Fruit fly (Drosophila melanogaster) whole organism, adult: Measurements from ENCODE around the gene Taf13.

ENCODE experiments used
- CG11617 ChIP-seq: fragments of 200-800 bp; sonication (Bioruptor generic); optimal IDR thresholded peaks from 2 replicates; lab custom pipeline; 2017; ENCODE audit warnings: mild to moderate bottlenecking, missing biosample characterization, missing genetic modification reagents, missing genetic modification characterization
- CG12768 ChIP-seq: fragments of 200-800 bp; sonication (Bioruptor generic); optimal IDR thresholded peaks from 2 replicates; lab custom pipeline; 2017; ENCODE audit warnings: missing biosample characterization, missing genetic modification characterization, mild to moderate bottlenecking, moderate library complexity, missing genetic modification reagents
- CG14711 ChIP-seq: fragments of 200-800 bp; sonication (Bioruptor generic); optimal IDR thresholded peaks from 2 replicates; lab custom pipeline; 2018; ENCODE audit warnings: missing biosample characterization, mild to moderate bottlenecking, missing genetic modification characterization, moderate library complexity
- CG1620 ChIP-seq: fragments of 200-800 bp; sonication (Bioruptor generic); optimal IDR thresholded peaks from 2 replicates; lab custom pipeline; 2016; ENCODE audit warnings: missing biosample characterization, missing genetic modification characterization
- CG33017 ChIP-seq: fragments of 200-800 bp; sonication (Bioruptor generic); optimal IDR thresholded peaks from 2 replicates; lab custom pipeline; 2018; ENCODE audit warnings: missing biosample characterization, mild to moderate bottlenecking, missing genetic modification characterization, moderate library complexity
- CG5204 ChIP-seq: fragments of 200-800 bp; sonication (Bioruptor generic); optimal IDR thresholded peaks from 2 replicates; lab custom pipeline; 2016; ENCODE audit warnings: missing biosample characterization, missing genetic modification characterization
- CG7045 ChIP-seq: fragments of 200-800 bp; sonication (Bioruptor generic); optimal IDR thresholded peaks from 2 replicates; lab custom pipeline; 2017; ENCODE audit warnings: missing biosample characterization, mild to moderate bottlenecking, missing genetic modification characterization
- CG7101 ChIP-seq: fragments of 200-800 bp; sonication (Bioruptor generic); optimal IDR thresholded peaks from 2 replicates; lab custom pipeline; 2018; ENCODE audit warnings: missing biosample characterization, mild to moderate bottlenecking, missing genetic modification characterization, moderate library complexity
- Clk ChIP-seq: fragments of 200-800 bp; sonication (Bioruptor generic); optimal IDR thresholded peaks from 2 replicates; lab custom pipeline; 2017; ENCODE audit warnings: missing biosample characterization, missing genetic modification characterization
- Crg-1 ChIP-seq: fragments of 200-800 bp; sonication (Bioruptor generic); optimal IDR thresholded peaks from 2 replicates; lab custom pipeline; 2016; ENCODE audit warnings: missing biosample characterization, missing genetic modification characterization
- Hr96 ChIP-seq: fragments of 200-800 bp; sonication (Bioruptor generic); optimal IDR thresholded peaks from 2 replicates; lab custom pipeline; 2016; ENCODE audit warnings: missing biosample characterization, missing genetic modification characterization
- Mnt ChIP-seq: fragments of 200-800 bp; sonication (Bioruptor generic); optimal IDR thresholded peaks from 2 replicates; lab custom pipeline; 2016; ENCODE audit warnings: missing biosample characterization, mild to moderate bottlenecking, missing genetic modification characterization
- bab1 ChIP-seq: fragments of 200-800 bp; sonication (Bioruptor generic); optimal IDR thresholded peaks from 3 replicates; lab custom pipeline; 2019; ENCODE audit warnings: missing biosample characterization, mild to moderate bottlenecking, missing genetic modification characterization, moderate library complexity
- cic ChIP-seq: fragments of 200-800 bp; sonication (Bioruptor generic); optimal IDR thresholded peaks from 2 replicates; lab custom pipeline; 2017; ENCODE audit warnings: missing biosample characterization, mild to moderate bottlenecking, missing genetic modification characterization, moderate library complexity
- cnc ChIP-seq, 2 experiments: fragments of >200 bp; optimal IDR thresholded peaks; 2 replicates each; lab custom pipeline; 2017
- kay ChIP-seq: fragments of 200-800 bp; sonication (Bioruptor generic); peaks from one replicate; lab custom pipeline; 2016; ENCODE audit warnings: missing biosample characterization, missing genetic modification characterization, borderline replicate concordance
- ovo ChIP-seq: fragments of 200-800 bp; sonication (Bioruptor generic); optimal IDR thresholded peaks from 2 replicates; lab custom pipeline; 2016; ENCODE audit warnings: missing biosample characterization, missing genetic modification characterization
- pad ChIP-seq: fragments of 200-800 bp; sonication (Bioruptor generic); optimal IDR thresholded peaks from 3 replicates; lab custom pipeline; 2017; ENCODE audit warnings: missing biosample characterization, missing genetic modification characterization, mild to moderate bottlenecking, moderate library complexity, missing genetic modification reagents
- tj ChIP-seq: fragments of 200-800 bp; sonication (Bioruptor generic); optimal IDR thresholded peaks from 3 replicates; lab custom pipeline; 2017; ENCODE audit warnings: missing biosample characterization, mild to moderate bottlenecking, missing genetic modification characterization, moderate library complexity
- toe ChIP-seq: fragments of 200-800 bp; sonication (Bioruptor generic); optimal IDR thresholded peaks from 2 replicates; lab custom pipeline; 2016; ENCODE audit warnings: missing biosample characterization, missing genetic modification characterization

The Taf13 gene

DNA sequence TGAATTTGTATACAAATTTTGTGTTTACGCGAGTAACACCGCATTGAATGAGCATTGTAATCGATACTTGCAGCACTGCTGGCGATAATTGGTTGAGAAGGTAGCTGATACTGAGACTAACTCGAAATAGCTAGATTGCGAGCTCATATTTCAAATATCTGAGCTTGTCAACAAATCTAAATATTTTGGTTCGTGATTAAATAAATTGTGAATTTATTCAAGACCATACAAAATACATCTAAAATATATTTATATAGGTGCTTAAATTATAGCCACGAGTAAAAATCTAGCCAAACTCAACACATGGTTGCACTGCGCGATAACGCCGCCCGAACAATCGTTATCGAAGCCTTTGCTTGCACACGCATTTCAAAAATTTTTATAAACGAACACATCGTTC lies at the start of gene Taf13, which contains the start of gene nesd:
TSS of gene Taf13 (minus strand) at position 56 of the 400 bp plus-strand sequence.
TSS of gene nesd (plus strand) at position 179 of the 400 bp plus-strand sequence.
- TF ChIP-seq kay (GFP tag; lab: Kevin White, UChicago) (no peak), Hr96 (GFP tag; lab: Kevin White, UChicago) (peak; percentile 0), bab1 (GFP tag; lab: Kevin White, UChicago) (peak; percentile 31), CG33017 (peak; percentile 12), cic (GFP tag; lab: Kevin White, UChicago) (peak; percentile 25), CG5204 (GFP tag; lab: Kevin White, UChicago) (peak; percentile 52), CG11617 (GFP tag; lab: Kevin White, UChicago) (peak; percentile 59), Mnt (GFP tag; lab: Kevin White, UChicago) (peak; percentile 71), tj (GFP tag; lab: Kevin White, UChicago) (peak; percentile 57), Crg-1 (GFP tag; lab: Kevin White, UChicago) (peak; percentile 36), cnc (optimal IDR thresholded peaks at IDR 0.05; lab: Kevin White, UChicago) (no peak), CG1620 (peak; percentile 55), Clk (GFP tag; lab: Kevin White, UChicago) (peak; percentile 36), ovo (GFP tag; lab: Kevin White, UChicago) (no peak), CG14711 (tag; lab: Kevin White, UChicago) (peak; percentile 55), toe (GFP tag; lab: Kevin White, UChicago) (peak; percentile 85), CG12768 (GFP tag; lab: Kevin White, UChicago) (no peak), CG7045 (peak; percentile 21), CG7101 (tag; lab: Kevin White, UChicago) (peak; percentile 61), pad (GFP tag; lab: Kevin White, UChicago) (peak; percentile 37)

DNA sequence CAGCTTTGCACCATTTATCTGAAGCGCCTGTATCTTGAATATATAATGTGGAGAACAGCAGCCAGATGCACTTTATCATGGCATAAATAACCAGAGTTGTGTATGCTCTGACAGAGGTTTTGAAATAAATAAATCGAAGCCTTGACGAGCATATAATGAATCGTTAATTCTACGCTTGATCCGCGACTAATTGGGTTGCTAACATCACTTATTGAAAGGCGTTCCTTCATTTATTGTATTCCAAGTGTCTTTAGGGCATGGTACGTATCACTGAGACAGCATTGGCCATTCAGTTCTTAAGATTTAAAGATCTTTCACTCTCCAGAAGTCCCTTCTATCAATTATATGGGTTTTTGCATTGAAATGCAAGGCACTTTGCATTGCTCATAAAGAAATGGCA lies 41.2 kb upstream of the Taf13 start, which contains the start of gene CG10651:
TSS of gene CG10651 (minus strand) at position 101 of the 400 bp plus-strand sequence.
- TF ChIP-seq kay (GFP tag; lab: Kevin White, UChicago), result no peak
- TF ChIP-seq toe (GFP tag; lab: Kevin White, UChicago), result no peak
- no peak for TF ChIP-seq cnc (optimal IDR thresholded peaks at IDR 0.05; lab: Kevin White, UChicago)
- no peak for TF ChIP-seq CG7045
- no peak for TF ChIP-seq CG12768 (GFP tag; lab: Kevin White, UChicago)
- no peak for TF ChIP-seq Hr96 (GFP tag; lab: Kevin White, UChicago)
- no peak for TF ChIP-seq CG1620
- no peak for TF ChIP-seq tj (GFP tag; lab: Kevin White, UChicago)
- TF ChIP-seq cic (GFP tag; lab: Kevin White, UChicago), result no peak
- no peak for TF ChIP-seq bab1 (GFP tag; lab: Kevin White, UChicago)
- no peak for TF ChIP-seq pad (GFP tag; lab: Kevin White, UChicago)
- TF ChIP-seq Crg-1 (GFP tag; lab: Kevin White, UChicago), result no peak
- no peak for TF ChIP-seq CG7101 (tag; lab: Kevin White, UChicago)
- TF ChIP-seq Mnt (GFP tag; lab: Kevin White, UChicago), result no peak
- no peak for TF ChIP-seq CG33017
- TF ChIP-seq ovo (GFP tag; lab: Kevin White, UChicago), result no peak
- no peak for TF ChIP-seq Clk (GFP tag; lab: Kevin White, UChicago)
- no peak for TF ChIP-seq CG11617 (GFP tag; lab: Kevin White, UChicago)
- no peak for TF ChIP-seq CG14711 (tag; lab: Kevin White, UChicago)

DNA sequence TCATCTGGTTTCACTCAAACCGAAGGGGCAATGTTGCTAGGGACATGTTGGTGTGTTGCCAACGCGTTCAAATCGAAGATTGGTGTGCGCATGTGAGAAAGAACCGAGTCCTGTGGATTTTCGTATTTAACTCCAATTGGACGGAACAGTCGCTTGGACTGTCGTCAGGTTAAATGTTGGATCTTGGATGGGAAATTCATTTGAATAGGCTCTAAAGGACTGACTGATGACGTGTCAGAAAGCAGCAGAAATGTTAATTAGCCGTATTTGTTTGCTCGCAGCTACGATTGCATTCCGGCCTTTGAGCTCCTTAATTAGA lies 27.5 kb upstream of the Taf13 start:
- TF ChIP-seq ovo (GFP tag; lab: Kevin White, UChicago) (no peak), cnc (optimal IDR thresholded peaks at IDR 0.05; lab: Kevin White, UChicago) (no peak)

DNA sequence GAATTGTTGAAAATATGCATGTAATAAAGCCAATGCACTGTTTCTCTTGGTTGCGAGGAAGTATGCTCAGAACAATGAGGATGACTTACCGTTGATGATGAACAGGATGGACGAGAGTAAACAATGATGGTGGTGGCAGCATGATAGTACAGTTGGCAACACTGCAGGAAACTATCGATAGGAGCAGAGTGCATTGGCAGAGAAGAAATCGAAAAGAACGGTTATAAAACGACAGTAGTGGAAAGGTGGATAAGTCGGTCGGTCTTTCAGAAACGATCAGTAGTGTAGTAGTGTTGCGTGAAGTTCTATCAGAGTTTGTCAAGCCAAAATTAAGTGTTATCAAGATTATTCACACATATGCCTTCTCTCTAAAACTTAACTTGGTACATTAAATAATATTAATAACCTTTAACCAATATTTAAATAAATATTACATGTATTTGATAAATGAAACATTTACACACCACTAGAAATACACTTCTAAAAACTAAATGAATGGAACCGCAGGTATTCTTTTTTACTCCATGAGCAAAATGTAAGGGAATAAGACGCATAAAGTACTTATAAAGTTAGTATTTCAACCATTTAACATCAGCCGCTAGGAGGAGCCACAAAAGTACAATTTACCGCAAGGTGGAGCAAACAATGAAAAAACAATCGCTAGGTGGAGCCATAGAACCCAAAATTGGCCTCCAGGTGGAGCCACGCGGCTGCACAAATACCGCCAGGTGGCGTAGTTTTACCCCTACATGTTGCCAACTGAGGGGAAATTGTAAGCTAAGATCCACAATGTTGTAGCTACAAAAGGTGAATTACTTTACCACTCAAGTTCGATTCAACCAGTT lies 27.0 kb upstream of the Taf13 start:
- TF ChIP-seq kay (GFP tag; lab: Kevin White, UChicago) (no peak), pad (GFP tag; lab: Kevin White, UChicago) (peak; percentile 100), toe (GFP tag; lab: Kevin White, UChicago) (peak; percentile 80), CG5204 (GFP tag; lab: Kevin White, UChicago) (peak; percentile 68), tj (GFP tag; lab: Kevin White, UChicago) (peak; percentile 25), CG33017 (peak; percentile 35), Hr96 (GFP tag; lab: Kevin White, UChicago) (peak; percentile 82), CG11617 (GFP tag; lab: Kevin White, UChicago) (peak; percentile 50), CG14711 (tag; lab: Kevin White, UChicago) (peak; percentile 40), cnc (optimal IDR thresholded peaks at IDR 0.05; lab: Kevin White, UChicago) (no peak), CG12768 (GFP tag; lab: Kevin White, UChicago) (no peak), CG7101 (tag; lab: Kevin White, UChicago) (peak; percentile 69), CG7045 (peak; percentile 69), Crg-1 (GFP tag; lab: Kevin White, UChicago) (peak; percentile 74), bab1 (GFP tag; lab: Kevin White, UChicago) (peak; percentile 67), CG1620 (peak; percentile 89), cic (GFP tag; lab: Kevin White, UChicago) (no peak), ovo (GFP tag; lab: Kevin White, UChicago) (peak; percentile 60), Clk (GFP tag; lab: Kevin White, UChicago) (no peak), Mnt (GFP tag; lab: Kevin White, UChicago) (peak; percentile 68)

DNA sequence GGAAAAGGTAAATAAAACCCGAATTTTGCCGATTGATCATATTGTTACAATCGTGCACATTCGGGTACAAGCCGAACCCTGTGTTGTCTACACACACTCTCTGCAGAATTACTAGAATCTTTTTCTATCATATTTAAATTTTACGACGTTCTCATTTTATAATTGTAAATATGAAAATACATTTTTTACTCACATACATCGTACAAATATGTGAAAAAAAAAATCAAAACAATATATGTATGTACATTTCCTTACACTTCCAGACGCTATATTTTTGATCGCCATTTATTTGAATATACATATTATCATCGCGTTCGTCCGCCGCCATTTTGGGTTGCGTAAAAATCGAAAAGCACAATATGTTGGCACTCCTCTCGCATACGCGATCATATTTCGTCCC lies 24.1 kb upstream of the Taf13 start:
- TF ChIP-seq kay (GFP tag; lab: Kevin White, UChicago) (peak; percentile 25), bab1 (GFP tag; lab: Kevin White, UChicago) (no peak), Crg-1 (GFP tag; lab: Kevin White, UChicago) (no peak), CG14711 (tag; lab: Kevin White, UChicago) (no peak), cic (GFP tag; lab: Kevin White, UChicago) (no peak), Hr96 (GFP tag; lab: Kevin White, UChicago) (no peak), toe (GFP tag; lab: Kevin White, UChicago) (no peak), tj (GFP tag; lab: Kevin White, UChicago) (no peak), CG7101 (tag; lab: Kevin White, UChicago) (no peak)
